Worm (Caenorhabditis elegans): ENCODE results near the gene F39F10.2.

DNA sequence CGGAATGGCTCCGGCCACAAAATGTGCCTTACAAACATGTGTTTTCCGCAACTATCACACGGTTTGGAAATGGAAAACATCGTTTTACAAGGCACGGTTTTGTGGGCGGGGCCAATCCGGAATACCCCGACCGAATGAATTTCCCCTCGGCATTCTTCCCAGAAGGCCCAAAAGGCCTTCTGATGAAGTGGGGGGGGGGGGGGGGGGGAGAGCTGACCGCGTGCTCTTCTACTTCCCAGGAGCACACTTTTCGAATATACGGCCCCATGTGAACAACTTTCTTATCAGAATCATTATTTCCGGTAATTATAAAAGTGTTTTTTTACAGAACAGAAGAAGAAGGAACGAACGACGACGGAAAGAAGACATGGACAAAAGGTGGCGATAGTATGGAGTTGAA, 10.6 kb upstream of the F39F10.2 start:
- TF ChIP-seq peb-1 (tag; optimal IDR thresholded peaks at IDR 0.05), result no peak
- TF ChIP-seq nhr-11 (tag; optimal IDR thresholded peaks at IDR 0.05), result no peak
- TF ChIP-seq unc-55 (GFP tag; optimal IDR thresholded peaks at IDR 0.05), result no peak
- no peak for TF ChIP-seq R02D3.7 (tag; optimal IDR thresholded peaks at IDR 0.05)
- TF ChIP-seq dmd-4 (tag; optimal IDR thresholded peaks at IDR 0.05), result no peak
- no peak for TF ChIP-seq nhr-237 (tag; optimal IDR thresholded peaks at IDR 0.05)
- TF ChIP-seq lin-13 (GFP tag; optimal IDR thresholded peaks at IDR 0.05), result no peak
- TF ChIP-seq elt-3 (tag; optimal IDR thresholded peaks at IDR 0.05), result no peak
